Worm (Caenorhabditis elegans) whole organism, midembryonic: ENCODE data around the gene paf-2.

Experiments
- cog-1 ChIP-seq: sonication (generic microtip); optimal IDR thresholded peaks from 2 replicates; lab custom pipeline; 2016; ENCODE audit warnings: missing genetic modification characterization, missing compliant biosample characterization
- flt-1 ChIP-seq: fragments of 200-800 bp; sonication (Bioruptor generic); IDR thresholded peaks from 2 replicates; pipeline ENCODE4 v1.3.6; 2022; ENCODE audit warnings: missing genetic modification characterization, missing compliant biosample characterization
- klf-2 ChIP-seq: fragments of 200-800 bp; sonication (Bioruptor generic); conservative IDR thresholded peaks from 2 replicates; pipeline ENCODE4 v1.3.6; 2022; ENCODE audit warnings: missing genetic modification reagents, missing genetic modification characterization, missing compliant biosample characterization
- tab-1 ChIP-seq: fragments of 200-800 bp; sonication (Bioruptor generic); IDR thresholded peaks from 2 replicates; pipeline ENCODE4 v1.3.6; 2022; ENCODE audit warnings: missing genetic modification characterization, missing compliant biosample characterization
- ztf-23 ChIP-seq: fragments of 200-800 bp; sonication (Bioruptor generic); IDR thresholded peaks from 2 replicates; pipeline ENCODE4 v1.3.6; 2022; ENCODE audit warnings: missing genetic modification reagents, missing genetic modification characterization, missing compliant biosample characterization
- ztf-29 ChIP-seq: fragments of 200-800 bp; sonication (Bioruptor generic); IDR thresholded peaks from 2 replicates; pipeline ENCODE4 v1.3.6; 2022; ENCODE audit warnings: missing genetic modification reagents, missing genetic modification characterization, missing compliant biosample characterization

ce11 chrX:4283989-4284388, 13.6 kb downstream of the paf-2 start, which contains the start of gene ets-10:
- TF ChIP-seq ztf-23 (GFP tag; lab: Robert Waterston, UW) (no peak), tab-1 (GFP tag; lab: Robert Waterston, UW) (no peak), flt-1 (no peak), cog-1 (tag; lab: Kevin White, UChicago) (no peak), ztf-29 (GFP tag; lab: Robert Waterston, UW) (no peak), klf-2 (GFP tag; lab: Robert Waterston, UW) (no peak)
